Worm (Caenorhabditis elegans) whole organism, L2 larva: ENCODE results near the gene F37A4.3.

Source experiments
- C34F6.9 ChIP-seq: fragments of 150-350 bp; optimal IDR thresholded peaks from 2 replicates; lab custom pipeline; 2014; ENCODE audit warnings: missing biosample characterization, missing genetic modification characterization
- F13H6.1 ChIP-seq: sonication (generic microtip); optimal IDR thresholded peaks from 2 replicates; lab custom pipeline; 2016; ENCODE audit warnings: missing genetic modification characterization, missing compliant biosample characterization
- R02D3.7 ChIP-seq: fragments of 150-350 bp; optimal IDR thresholded peaks from 2 replicates; lab custom pipeline; 2014; ENCODE audit warnings: missing biosample characterization, missing genetic modification characterization
- Y55F3AM.14 ChIP-seq: fragments of 200-800 bp; sonication (Bioruptor generic); optimal IDR thresholded peaks from 2 replicates; lab custom pipeline; 2018; ENCODE audit warnings: mild to moderate bottlenecking, missing genetic modification characterization, missing compliant biosample characterization
- aly-2 ChIP-seq: fragments of 150-350 bp; optimal IDR thresholded peaks from 2 replicates; lab custom pipeline; 2014; ENCODE audit warnings: missing biosample characterization, missing genetic modification characterization
- ceh-16 ChIP-seq: fragments of 150-350 bp; optimal IDR thresholded peaks from 2 replicates; lab custom pipeline; 2014; ENCODE audit warnings: missing biosample characterization, missing genetic modification characterization
- ceh-82 ChIP-seq: fragments of 150-350 bp; optimal IDR thresholded peaks from 2 replicates; lab custom pipeline; 2014; ENCODE audit warnings: missing biosample characterization, missing genetic modification characterization
- crh-2 ChIP-seq: sonication (generic microtip); optimal IDR thresholded peaks from 2 replicates; lab custom pipeline; 2017; ENCODE audit warnings: missing biosample characterization, missing genetic modification characterization
- dmd-4 ChIP-seq: sonication (generic microtip); optimal IDR thresholded peaks from 2 replicates; lab custom pipeline; 2017; ENCODE audit warnings: missing biosample characterization, missing genetic modification characterization
- egl-27 ChIP-seq: sonication (generic microtip); optimal IDR thresholded peaks from 3 replicates; lab custom pipeline; 2017; ENCODE audit warnings: missing biosample characterization, missing genetic modification reagents, missing genetic modification characterization
- elt-1 ChIP-seq: fragments of 150-350 bp; optimal IDR thresholded peaks from 2 replicates; lab custom pipeline; 2014; ENCODE audit warnings: missing biosample characterization, missing genetic modification characterization
- elt-3 ChIP-seq: sonication (generic microtip); optimal IDR thresholded peaks from 2 replicates; lab custom pipeline; 2017; ENCODE audit warnings: missing biosample characterization, missing genetic modification characterization
- lin-11 ChIP-seq: fragments of 150-350 bp; sonication (generic microtip); optimal IDR thresholded peaks from 2 replicates; lab custom pipeline; 2014; ENCODE audit warnings: missing biosample characterization, missing genetic modification characterization, inconsistent platforms, mixed read lengths
- lin-13 ChIP-seq: fragments of 150-350 bp; optimal IDR thresholded peaks from 2 replicates; lab custom pipeline; 2014; ENCODE audit warnings: missing biosample characterization, missing genetic modification reagents, missing genetic modification characterization
- lsy-2 ChIP-seq, 2 experiments: fragments of 150-350 bp in 1 of 2; sonication (generic microtip) in 1 of 2; optimal IDR thresholded peaks; 2 replicates each; lab custom pipeline; 2014 to 2017; ENCODE audit warnings: missing biosample characterization in 2 of 2, missing genetic modification characterization in 2 of 2
- mab-5 ChIP-seq: fragments of 150-350 bp; optimal IDR thresholded peaks from 2 replicates; lab custom pipeline; 2014; ENCODE audit warnings: missing biosample characterization, missing genetic modification characterization
- mbf-1 ChIP-seq: sonication (generic microtip); optimal IDR thresholded peaks from 2 replicates; lab custom pipeline; 2017; ENCODE audit warnings: missing biosample characterization, missing genetic modification characterization
- mdl-1 ChIP-seq, 2 experiments: fragments of 150-350 bp in 1 of 2; sonication (generic microtip) in 1 of 2; optimal IDR thresholded peaks; 2 replicates each; lab custom pipeline; 2017; ENCODE audit warnings: missing biosample characterization in 2 of 2, missing genetic modification characterization in 2 of 2
- nhr-10 ChIP-seq: sonication (generic microtip); optimal IDR thresholded peaks from 2 replicates; lab custom pipeline; 2017; ENCODE audit warnings: missing biosample characterization, missing genetic modification characterization
- nhr-12 ChIP-seq: fragments of 150-350 bp; optimal IDR thresholded peaks from 2 replicates; lab custom pipeline; 2014; ENCODE audit warnings: missing biosample characterization, missing genetic modification characterization
- nhr-129 ChIP-seq: fragments of 150-350 bp; optimal IDR thresholded peaks from 2 replicates; lab custom pipeline; 2014; ENCODE audit warnings: missing biosample characterization, missing genetic modification characterization
- nhr-23 ChIP-seq: fragments of 150-350 bp; optimal IDR thresholded peaks from 2 replicates; lab custom pipeline; 2014; ENCODE audit warnings: missing biosample characterization, missing genetic modification reagents, missing genetic modification characterization
- nhr-237 ChIP-seq: fragments of 150-350 bp; optimal IDR thresholded peaks from 2 replicates; lab custom pipeline; 2014; ENCODE audit warnings: missing biosample characterization, missing genetic modification characterization
- nhr-25 ChIP-seq: fragments of 150-350 bp; sonication (generic microtip); optimal IDR thresholded peaks from 3 replicates; lab custom pipeline; 2014; ENCODE audit warnings: missing biosample characterization, missing genetic modification characterization
- peb-1 ChIP-seq: fragments of 150-350 bp; optimal IDR thresholded peaks from 2 replicates; lab custom pipeline; 2014; ENCODE audit warnings: missing biosample characterization, missing genetic modification characterization
- sem-4 ChIP-seq: fragments of 150-350 bp; optimal IDR thresholded peaks from 2 replicates; lab custom pipeline; 2014; ENCODE audit warnings: missing biosample characterization, missing genetic modification reagents, missing genetic modification characterization
- skn-1 ChIP-seq: sonication (generic microtip); optimal IDR thresholded peaks from 2 replicates; lab custom pipeline; 2017; ENCODE audit warnings: missing biosample characterization, missing genetic modification characterization
- sma-3 ChIP-seq: sonication (generic microtip); optimal IDR thresholded peaks from 2 replicates; lab custom pipeline; 2016; ENCODE audit warnings: missing genetic modification reagents, missing genetic modification characterization, missing compliant biosample characterization
- snpc-4 ChIP-seq: fragments of 150-350 bp; optimal IDR thresholded peaks from 2 replicates; lab custom pipeline; 2014; ENCODE audit warnings: missing biosample characterization, missing genetic modification characterization
- unc-39 ChIP-seq: fragments of 150-350 bp; optimal IDR thresholded peaks from 2 replicates; lab custom pipeline; 2014; ENCODE audit warnings: missing biosample characterization, missing genetic modification characterization
- unc-55 ChIP-seq: fragments of 150-350 bp; sonication (generic microtip); optimal IDR thresholded peaks from 3 replicates; lab custom pipeline; 2014; ENCODE audit warnings: missing biosample characterization, missing genetic modification reagents, missing genetic modification characterization
- unc-62 ChIP-seq: fragments of 150-350 bp; optimal IDR thresholded peaks from 2 replicates; lab custom pipeline; 2014; ENCODE audit warnings: missing biosample characterization, missing genetic modification reagents, missing genetic modification characterization
- zag-1 ChIP-seq: fragments of 150-350 bp; optimal IDR thresholded peaks from 2 replicates; lab custom pipeline; 2014; ENCODE audit warnings: missing biosample characterization, missing genetic modification characterization
- ztf-11 ChIP-seq: sonication (generic microtip); optimal IDR thresholded peaks from 2 replicates; lab custom pipeline; 2017; ENCODE audit warnings: missing biosample characterization, missing genetic modification characterization

Gene F37A4.3

ce11 chrIII:6736971-6737370, 18.6 kb downstream of the F37A4.3 start, which contains the start of gene K07E12.2:
K07E12.2 (plus strand) TSS chrIII:6737271.
- TF ChIP-seq unc-62 (no peak), elt-3 (tag; lab: Kevin White, UChicago) (no peak), snpc-4 (no peak), lsy-2 (tag; optimal IDR thresholded peaks at IDR 0.05; lab: Kevin White, UChicago) (no peak), peb-1 (tag; lab: Kevin White, UChicago) (no peak), aly-2 (no peak)

DNA sequence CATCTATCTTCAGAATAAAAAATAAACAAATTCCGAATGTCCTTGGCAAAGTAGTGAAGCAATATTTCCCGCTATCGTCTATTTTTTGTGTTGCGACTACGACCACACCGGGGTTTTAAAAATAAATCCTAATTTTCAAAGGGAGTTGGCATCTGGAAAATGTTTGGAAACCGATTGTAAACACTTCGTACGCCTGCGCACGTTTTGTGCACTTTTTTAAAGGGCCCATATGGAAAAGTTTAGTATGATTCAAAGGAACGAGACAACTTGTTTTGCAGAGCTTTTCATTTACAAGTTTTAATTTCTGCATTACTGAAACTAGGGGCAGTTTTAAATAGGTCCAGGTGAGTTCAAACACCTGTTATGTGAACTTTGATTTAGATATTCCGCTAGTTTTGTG, 21.7 kb downstream of the F37A4.3 start:
- TF ChIP-seq zag-1 (tag; lab: Kevin White, UChicago) = no peak
- TF ChIP-seq unc-39 (tag; lab: Kevin White, UChicago) = no peak
- TF ChIP-seq Y55F3AM.14 (GFP tag; lab: Kevin White, UChicago) = no peak
- TF ChIP-seq ceh-82 = no peak
- TF ChIP-seq ceh-16 = no peak
- no peak for TF ChIP-seq F13H6.1
- TF ChIP-seq unc-55 (GFP tag; lab: Kevin White, UChicago) = no peak
- TF ChIP-seq elt-3 (tag; lab: Kevin White, UChicago) = no peak

DNA sequence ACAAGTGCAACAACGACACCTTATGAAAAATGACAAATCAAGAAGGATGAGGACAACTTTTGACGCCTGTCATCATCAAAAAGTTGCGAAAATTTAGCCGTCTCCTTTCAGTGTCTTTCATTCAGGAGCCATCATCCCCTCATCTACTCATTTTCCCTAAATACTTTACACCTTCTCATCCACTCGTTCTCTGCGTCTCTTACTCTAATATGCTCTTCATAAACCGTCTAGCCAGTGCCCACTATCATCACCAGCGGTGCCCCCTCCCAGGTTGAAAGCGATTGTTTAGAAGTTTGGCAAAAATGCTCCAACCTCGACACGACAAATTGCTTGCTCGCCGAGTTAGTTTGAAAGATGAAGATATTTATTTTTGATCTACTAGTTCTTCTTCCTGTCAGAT, 24.2 kb downstream of the F37A4.3 start:
- TF ChIP-seq ceh-16 (no peak), nhr-237 (tag; lab: Kevin White, UChicago) (no peak), F13H6.1 (peak; percentile 44), nhr-129 (tag; lab: Kevin White, UChicago) (peak; percentile 40)

ce11 chrIII:6746008-6746407, 27.6 kb downstream of the F37A4.3 start, which contains the start of gene dig-1:
dig-1 (plus strand) TSS chrIII:6746308.
- TF ChIP-seq elt-1 (tag; lab: Kevin White, UChicago) = no peak
- TF ChIP-seq peb-1 (tag; lab: Kevin White, UChicago) = no peak
- no peak for TF ChIP-seq nhr-25 (tag; lab: Kevin White, UChicago)
- no peak for TF ChIP-seq unc-39 (tag; lab: Kevin White, UChicago)
- TF ChIP-seq mab-5 (tag; lab: Kevin White, UChicago) = no peak
- no peak for TF ChIP-seq ceh-16
- no peak for TF ChIP-seq nhr-237 (tag; lab: Kevin White, UChicago)
- TF ChIP-seq sem-4 = no peak
- TF ChIP-seq lin-11 (tag; lab: Kevin White, UChicago) = no peak
- TF ChIP-seq mbf-1 = no peak

DNA sequence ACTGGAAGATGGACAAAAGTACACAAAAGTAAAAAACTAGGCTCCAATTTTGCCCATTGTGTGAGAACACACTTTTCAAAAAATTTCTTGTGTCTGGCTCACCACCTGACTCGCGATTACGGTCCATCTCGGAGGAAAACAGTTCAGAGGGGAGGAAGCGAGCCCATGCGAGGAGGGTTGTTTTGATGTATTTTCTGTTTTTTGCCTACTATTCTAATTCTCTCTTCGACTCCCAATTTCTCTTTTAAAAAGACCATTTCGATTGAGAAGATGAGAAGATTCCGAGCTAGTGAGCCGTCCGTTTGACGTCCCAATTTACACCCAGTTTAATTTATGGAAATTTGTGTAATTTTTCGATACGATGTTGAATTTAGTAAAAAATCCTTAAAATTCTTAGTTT, 28.3 kb downstream of the F37A4.3 start:
- TF ChIP-seq egl-27 (tag; lab: Kevin White, UChicago) (no peak), crh-2 (tag; lab: Kevin White, UChicago) (no peak)

DNA sequence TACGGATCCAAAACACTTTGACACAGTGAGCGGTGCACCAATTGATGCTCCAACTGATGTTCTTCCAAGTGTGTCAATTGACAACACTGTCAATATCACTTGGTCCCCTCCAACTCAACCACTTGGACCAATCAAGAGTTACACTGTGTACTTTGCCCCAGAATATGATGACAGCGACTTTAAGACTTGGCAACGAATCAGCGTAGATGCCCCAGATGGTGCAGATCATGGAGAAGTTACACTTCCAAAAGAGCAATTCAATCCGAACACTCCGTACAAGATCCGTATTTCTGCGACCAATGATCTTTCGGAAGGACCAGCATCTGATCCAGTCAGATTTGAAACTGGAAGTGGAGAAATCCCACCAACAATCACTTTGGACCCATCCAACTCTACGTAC, 34.2 kb downstream of the F37A4.3 start:
- no peak for TF ChIP-seq unc-62
- TF ChIP-seq sma-3 (GFP tag; lab: Kevin White, UChicago) = no peak
- TF ChIP-seq unc-55 (GFP tag; lab: Kevin White, UChicago) = no peak
- no peak for TF ChIP-seq nhr-12 (tag; lab: Kevin White, UChicago)
- TF ChIP-seq elt-3 (tag; lab: Kevin White, UChicago) = no peak
- no peak for TF ChIP-seq egl-27 (tag; lab: Kevin White, UChicago)
- no peak for TF ChIP-seq nhr-10 (tag; lab: Kevin White, UChicago)
- TF ChIP-seq mbf-1 = no peak
- no peak for TF ChIP-seq lin-11 (tag; lab: Kevin White, UChicago)
- no peak for TF ChIP-seq R02D3.7 (tag; lab: Kevin White, UChicago)
- TF ChIP-seq elt-1 (tag; lab: Kevin White, UChicago) = no peak
- no peak for TF ChIP-seq lin-13 (GFP tag; lab: Kevin White, UChicago)
- TF ChIP-seq ceh-82 = no peak
- no peak for TF ChIP-seq nhr-129 (tag; lab: Kevin White, UChicago)
- TF ChIP-seq C34F6.9 = no peak
- no peak for TF ChIP-seq lsy-2 (tag; optimal IDR thresholded peaks at IDR 0.05; lab: Kevin White, UChicago)
- TF ChIP-seq crh-2 (tag; lab: Kevin White, UChicago) = no peak

ce11 chrIII:6756769-6757168, 38.4 kb downstream of the F37A4.3 start:
- no peak for TF ChIP-seq dmd-4 (tag; lab: Kevin White, UChicago)
- TF ChIP-seq nhr-129 (tag; lab: Kevin White, UChicago) = no peak
- TF ChIP-seq F13H6.1 = no peak
- no peak for TF ChIP-seq nhr-12 (tag; lab: Kevin White, UChicago)
- TF ChIP-seq Y55F3AM.14 (GFP tag; lab: Kevin White, UChicago) = no peak
- TF ChIP-seq nhr-23 = no peak
- no peak for TF ChIP-seq skn-1
- TF ChIP-seq sem-4 = no peak
- TF ChIP-seq ceh-82 = no peak
- TF ChIP-seq zag-1 (tag; lab: Kevin White, UChicago) = no peak
- no peak for TF ChIP-seq nhr-237 (tag; lab: Kevin White, UChicago)
- TF ChIP-seq unc-55 (GFP tag; lab: Kevin White, UChicago) = no peak
- no peak for TF ChIP-seq aly-2
- TF ChIP-seq ztf-11 (tag; lab: Kevin White, UChicago) = no peak
- no peak for TF ChIP-seq sma-3 (GFP tag; lab: Kevin White, UChicago)
- no peak for TF ChIP-seq mdl-1 (tag; optimal IDR thresholded peaks at IDR 0.05; lab: Kevin White, UChicago)
- TF ChIP-seq peb-1 (tag; lab: Kevin White, UChicago) = no peak
